Worm (Caenorhabditis elegans) whole organism, L2 larva: ENCODE results near the gene F52H2.3.

Source experiments
- blmp-1 ChIP-seq: sonication (generic microtip); optimal IDR thresholded peaks from 2 replicates; lab custom pipeline; 2017; ENCODE audit warnings: missing genetic modification characterization, mild to moderate bottlenecking, missing compliant biosample characterization, antibody characterized with exemption, moderate library complexity; ENCODE audit not compliant: insufficient read depth
- elt-3 ChIP-seq: sonication (generic microtip); optimal IDR thresholded peaks from 2 replicates; lab custom pipeline; 2017; ENCODE audit warnings: missing biosample characterization, missing genetic modification characterization
- nhr-11 ChIP-seq: fragments of 150-350 bp; optimal IDR thresholded peaks from 2 replicates; lab custom pipeline; 2014; ENCODE audit warnings: missing biosample characterization, missing genetic modification characterization
- unc-39 ChIP-seq: fragments of 150-350 bp; optimal IDR thresholded peaks from 2 replicates; lab custom pipeline; 2014; ENCODE audit warnings: missing biosample characterization, missing genetic modification characterization
- zag-1 ChIP-seq: fragments of 150-350 bp; optimal IDR thresholded peaks from 2 replicates; lab custom pipeline; 2014; ENCODE audit warnings: missing biosample characterization, missing genetic modification characterization
- ztf-4 ChIP-seq: fragments of 150-350 bp; optimal IDR thresholded peaks from 2 replicates; lab custom pipeline; 2014; ENCODE audit warnings: missing biosample characterization, missing genetic modification characterization

- TF ChIP-seq zag-1 (no peak), unc-39 (tag; lab: Kevin White, UChicago) (no peak), elt-3 (tag; lab: Kevin White, UChicago) (no peak), ztf-4 (tag; lab: Kevin White, UChicago) (no peak), nhr-11 (tag; lab: Kevin White, UChicago) (no peak), blmp-1 (tag; lab: Kevin White, UChicago) (no peak)
These were observed 36.6 kb upstream of the F52H2.3 start, which contains the start of gene ttr-42 for ce11 chrX:2577442-2577841.
